Worm (Caenorhabditis elegans): ENCODE measurements around the gene blos-8.

blos-8 gene

DNA sequence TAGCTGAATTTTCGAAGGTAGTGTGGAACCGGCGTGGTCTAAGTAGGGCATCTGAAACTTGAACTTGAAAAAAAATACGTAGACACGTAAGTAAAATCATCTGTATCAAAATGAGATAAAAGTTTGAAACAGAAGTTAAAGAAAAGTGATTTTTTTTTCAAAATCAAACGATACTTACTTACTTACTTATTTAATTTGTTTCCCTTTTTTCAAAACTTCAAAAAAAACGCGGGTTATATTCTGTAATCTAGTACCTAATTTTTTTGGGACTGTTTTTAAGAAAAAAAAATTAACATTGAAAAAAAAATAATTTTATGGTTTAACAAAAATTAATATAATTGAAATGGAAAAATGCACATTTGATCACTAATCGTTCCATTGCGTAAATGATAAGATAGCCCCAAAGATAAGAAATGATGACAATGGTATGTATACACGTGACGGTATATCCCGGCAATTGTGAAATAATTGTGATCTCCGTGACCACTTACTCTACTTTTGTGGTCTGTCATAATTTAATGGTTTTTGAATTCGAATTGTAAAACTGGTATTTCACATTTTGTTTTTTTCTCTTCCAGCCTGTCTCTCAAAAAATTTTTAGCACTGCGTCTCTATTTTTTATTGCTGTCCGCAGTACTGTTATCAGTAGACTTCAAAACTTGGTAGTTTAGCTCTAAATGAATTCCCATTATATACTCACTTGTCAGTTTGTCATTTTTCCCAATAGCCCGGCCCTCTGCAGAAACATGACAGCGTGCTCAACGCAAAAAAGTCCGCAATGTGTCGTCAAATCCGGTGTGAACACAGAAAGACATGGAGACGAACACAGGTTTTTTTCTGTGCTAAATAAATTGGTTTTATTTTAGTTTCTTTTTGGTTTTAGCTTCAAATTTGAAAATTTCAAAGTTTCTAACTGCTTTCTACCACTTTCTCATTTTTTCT, 10.0 kb upstream of the blos-8 start, which contains the start of gene mocs-1:
Gene mocs-1, minus strand, starts transcription at position 51 of the 942 bp plus-strand sequence.
- TF ChIP-seq scrt-1 (GFP tag; IDR thresholded peaks at IDR 0.05) (no peak), hnd-1 (tag; optimal IDR thresholded peaks at IDR 0.05) (no peak), hmg-4 (GFP tag; optimal IDR thresholded peaks at IDR 0.05) (no peak), tbx-37 (GFP tag; conservative IDR thresholded peaks at IDR 0.05) (no peak), ceh-36 (tag; optimal IDR thresholded peaks at IDR 0.05) (no peak), tra-4 (tag; optimal IDR thresholded peaks at IDR 0.05) (no peak), ama-1 (optimal IDR thresholded peaks at IDR 0.05) (no peak), tbx-11 (GFP tag; IDR thresholded peaks at IDR 0.05) (no peak), hmbx-1 (tag; optimal IDR thresholded peaks at IDR 0.05) (no peak), flt-1 (GFP tag; IDR thresholded peaks at IDR 0.05) (no peak), aly-1 (tag; optimal IDR thresholded peaks at IDR 0.05) (no peak), ceh-13 (GFP tag; optimal IDR thresholded peaks at IDR 0.05) (no peak), F13C5.2 (tag; optimal IDR thresholded peaks at IDR 0.05) (no peak), sea-1 (GFP tag; conservative IDR thresholded peaks at IDR 0.05) (no peak), pes-1 (GFP tag; IDR thresholded peaks at IDR 0.05) (no peak), B0310.2 (tag; optimal IDR thresholded peaks at IDR 0.05) (no peak)

ce11 chrX:15438768-15439167, 7.8 kb upstream of the blos-8 start:
- TF ChIP-seq ama-1 (optimal IDR thresholded peaks at IDR 0.05) = no peak
- no peak for TF ChIP-seq scrt-1 (GFP tag; IDR thresholded peaks at IDR 0.05)
- no peak for TF ChIP-seq pes-1 (GFP tag; IDR thresholded peaks at IDR 0.05)
- TF ChIP-seq hnd-1 (tag; optimal IDR thresholded peaks at IDR 0.05) = no peak
- no peak for TF ChIP-seq tbx-37 (GFP tag; conservative IDR thresholded peaks at IDR 0.05)
- TF ChIP-seq ceh-13 (GFP tag; optimal IDR thresholded peaks at IDR 0.05) = no peak
- no peak for TF ChIP-seq hmbx-1 (tag; optimal IDR thresholded peaks at IDR 0.05)
- no peak for TF ChIP-seq aly-1 (tag; optimal IDR thresholded peaks at IDR 0.05)
- TF ChIP-seq ets-7 (tag; optimal IDR thresholded peaks at IDR 0.05) = no peak
- no peak for TF ChIP-seq flt-1 (GFP tag; IDR thresholded peaks at IDR 0.05)
- TF ChIP-seq ceh-36 (tag; optimal IDR thresholded peaks at IDR 0.05) = no peak
- TF ChIP-seq sea-1 (GFP tag; conservative IDR thresholded peaks at IDR 0.05) = no peak

DNA sequence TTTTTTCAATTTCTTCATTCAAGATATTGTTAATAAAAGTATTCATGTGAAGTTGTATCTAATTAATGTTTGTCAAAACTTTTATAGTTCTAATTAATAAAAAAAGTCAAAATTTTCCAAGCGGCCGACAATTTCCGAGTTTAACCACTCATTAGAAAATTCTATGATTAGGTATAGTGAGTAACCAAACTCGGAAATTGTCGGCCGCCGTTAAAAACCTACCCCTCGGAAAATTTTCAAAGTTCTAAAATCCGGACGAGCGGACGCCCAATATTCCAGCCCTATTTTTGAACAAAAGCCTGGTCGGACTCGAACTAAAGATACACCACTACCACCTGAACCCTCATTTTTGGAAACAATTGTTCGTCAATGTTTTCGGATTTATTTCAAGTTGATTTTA, 3.9 kb upstream of the blos-8 start:
- TF ChIP-seq tbx-37 (GFP tag; conservative IDR thresholded peaks at IDR 0.05) = no peak
- no peak for TF ChIP-seq ama-1 (optimal IDR thresholded peaks at IDR 0.05)
- no peak for TF ChIP-seq hmbx-1 (tag; optimal IDR thresholded peaks at IDR 0.05)
- no peak for TF ChIP-seq tra-4 (tag; optimal IDR thresholded peaks at IDR 0.05)

- TF ChIP-seq ama-1 (optimal IDR thresholded peaks at IDR 0.05) (no peak), tbx-11 (GFP tag; IDR thresholded peaks at IDR 0.05) (no peak), F13C5.2 (tag; optimal IDR thresholded peaks at IDR 0.05) (no peak)
Measured at ce11 chrX:15433487-15433886, 2.5 kb upstream of the blos-8 start, which contains the start of gene flp-32. Gene flp-32, plus strand, starts transcription at chrX:15433787.

- TF ChIP-seq tbx-37 (GFP tag; conservative IDR thresholded peaks at IDR 0.05) (no peak), flt-1 (GFP tag; IDR thresholded peaks at IDR 0.05) (no peak), B0310.2 (tag; optimal IDR thresholded peaks at IDR 0.05) (no peak), hnd-1 (tag; optimal IDR thresholded peaks at IDR 0.05) (no peak), aly-1 (tag; optimal IDR thresholded peaks at IDR 0.05) (no peak), ama-1 (optimal IDR thresholded peaks at IDR 0.05) (no peak), ets-7 (tag; optimal IDR thresholded peaks at IDR 0.05) (no peak), scrt-1 (GFP tag; IDR thresholded peaks at IDR 0.05) (no peak), tra-4 (tag; optimal IDR thresholded peaks at IDR 0.05) (no peak), pes-1 (GFP tag; IDR thresholded peaks at IDR 0.05) (no peak)
Measured at ce11 chrX:15427931-15428330, 3.1 kb downstream of the blos-8 start, which contains the start of gene nas-13. Gene nas-13, minus strand, starts transcription at chrX:15428253.

ce11 chrX:15423708-15424423, 7.1 kb downstream of the blos-8 start:
- no peak for TF ChIP-seq tbx-37 (GFP tag; conservative IDR thresholded peaks at IDR 0.05)
- no peak for TF ChIP-seq tbx-11 (GFP tag; IDR thresholded peaks at IDR 0.05)
- TF ChIP-seq flt-1 (GFP tag; IDR thresholded peaks at IDR 0.05) = no peak

DNA sequence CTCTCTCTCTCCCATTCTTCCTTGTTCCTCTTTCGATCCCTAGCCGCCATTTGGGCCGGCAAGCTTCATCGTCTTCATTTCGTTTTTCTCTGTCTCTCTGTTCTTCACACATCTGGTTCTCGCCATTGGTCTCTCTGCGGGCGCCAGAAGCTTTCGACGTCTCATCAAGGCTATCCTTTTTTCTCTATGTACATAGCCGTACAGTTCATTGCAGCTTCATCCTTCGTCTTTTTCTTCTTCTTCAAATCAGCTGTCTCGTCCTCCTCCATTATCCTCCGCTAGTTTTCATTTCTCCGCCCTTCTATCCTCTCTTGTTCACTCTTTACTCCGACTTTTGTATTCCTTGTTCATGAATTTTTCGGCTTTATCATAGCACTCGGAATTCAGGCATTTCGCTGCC, 10.3 kb downstream of the blos-8 start, which contains the start of gene F39D8.3:
Gene F39D8.3, plus strand, starts transcription at position 301 of the 400 bp plus-strand sequence.
- TF ChIP-seq aly-1 (tag; optimal IDR thresholded peaks at IDR 0.05) = no peak
- TF ChIP-seq tbx-37 (GFP tag; conservative IDR thresholded peaks at IDR 0.05) = no peak
- no peak for TF ChIP-seq hnd-1 (tag; optimal IDR thresholded peaks at IDR 0.05)
- no peak for TF ChIP-seq ceh-36 (tag; optimal IDR thresholded peaks at IDR 0.05)
- no peak for TF ChIP-seq sea-1 (GFP tag; conservative IDR thresholded peaks at IDR 0.05)
- no peak for TF ChIP-seq F13C5.2 (tag; optimal IDR thresholded peaks at IDR 0.05)

ce11 chrX:15415226-15415625, 15.8 kb downstream of the blos-8 start, which contains the start of gene pqn-36:
Gene pqn-36, minus strand, starts transcription at chrX:15415493.
- TF ChIP-seq B0310.2 (tag; optimal IDR thresholded peaks at IDR 0.05) = no peak

Data from whole organism, early embryonic.